Fruit fly (Drosophila melanogaster): Measurements from ENCODE around the gene Ccp84Ad.

Ccp84Ad gene

dm6 chr3R:6723537-6724171 is 31.1 kb downstream of the Ccp84Ad start:
- TF ChIP-seq Pif1A (GFP tag; optimal IDR thresholded peaks at IDR 0.05) (peak; percentile 4), CG15710 (tag; optimal IDR thresholded peaks at IDR 0.05) (no peak), CG12605 (GFP tag; IDR thresholded peaks at IDR 0.05) (no peak), CG9948 (tag; optimal IDR thresholded peaks at IDR 0.05) (no peak), CG8301 (tag; optimal IDR thresholded peaks at IDR 0.05) (no peak), fd96Ca (GFP tag; IDR thresholded peaks at IDR 0.05) (no peak), CG34367 (tag; optimal IDR thresholded peaks at IDR 0.05) (no peak), CG4496 (GFP tag; IDR thresholded peaks at IDR 0.05) (no peak), Snoo (tag; optimal IDR thresholded peaks at IDR 0.05) (no peak), gl (tag; optimal IDR thresholded peaks at IDR 0.05) (no peak), D1 (tag; optimal IDR thresholded peaks at IDR 0.05) (no peak), CG32121 (GFP tag; IDR thresholded peaks at IDR 0.05) (no peak), CG8159 (tag; optimal IDR thresholded peaks at IDR 0.05) (peak; percentile 34), rn (GFP tag; IDR thresholded peaks at IDR 0.05) (no peak), EcR (GFP tag; optimal IDR thresholded peaks at IDR 0.05) (no peak), CG14655 (GFP tag; optimal IDR thresholded peaks at IDR 0.05) (peak; percentile 44), Pif1B (GFP tag; optimal IDR thresholded peaks at IDR 0.05) (no peak), Ets98B (GFP tag; IDR thresholded peaks at IDR 0.05) (no peak)

dm6 chr3R:6726119-6726518 is 33.6 kb downstream of the Ccp84Ad start:
- TF ChIP-seq gl (tag; optimal IDR thresholded peaks at IDR 0.05) (peak; percentile 53), Pif1B (GFP tag; optimal IDR thresholded peaks at IDR 0.05) (no peak)

dm6 chr3R:6735722-6736121 is 43.2 kb downstream of the Ccp84Ad start:
- TF ChIP-seq fd96Ca (GFP tag; IDR thresholded peaks at IDR 0.05), result no peak
- TF ChIP-seq D1 (tag; optimal IDR thresholded peaks at IDR 0.05), result no peak
- no peak for TF ChIP-seq CG12605 (GFP tag; IDR thresholded peaks at IDR 0.05)
- no peak for TF ChIP-seq CG15710 (tag; optimal IDR thresholded peaks at IDR 0.05)
- TF ChIP-seq CG14655 (GFP tag; optimal IDR thresholded peaks at IDR 0.05), result no peak
- TF ChIP-seq rn (GFP tag; IDR thresholded peaks at IDR 0.05), result no peak
- TF ChIP-seq CG13204 (GFP tag; optimal IDR thresholded peaks at IDR 0.05), result no peak
- no peak for TF ChIP-seq CG8159 (tag; optimal IDR thresholded peaks at IDR 0.05)
- no peak for TF ChIP-seq Pif1B (GFP tag; optimal IDR thresholded peaks at IDR 0.05)
- TF ChIP-seq CG8301 (tag; optimal IDR thresholded peaks at IDR 0.05), result no peak
- TF ChIP-seq CG34367 (tag; optimal IDR thresholded peaks at IDR 0.05), result no peak
- TF ChIP-seq Snoo (tag; optimal IDR thresholded peaks at IDR 0.05), result no peak
- no peak for TF ChIP-seq CG4496 (GFP tag; IDR thresholded peaks at IDR 0.05)
- no peak for TF ChIP-seq CG32121 (GFP tag; IDR thresholded peaks at IDR 0.05)
- TF ChIP-seq CG9948 (tag; optimal IDR thresholded peaks at IDR 0.05), result no peak
- TF ChIP-seq Pif1A (GFP tag; optimal IDR thresholded peaks at IDR 0.05), result no peak
- TF ChIP-seq EcR (GFP tag; optimal IDR thresholded peaks at IDR 0.05), result no peak
- TF ChIP-seq gl (tag; optimal IDR thresholded peaks at IDR 0.05), result no peak
- TF ChIP-seq CG17806 (tag; optimal IDR thresholded peaks at IDR 0.05), result no peak
- no peak for TF ChIP-seq Ets98B (GFP tag; IDR thresholded peaks at IDR 0.05)

DNA sequence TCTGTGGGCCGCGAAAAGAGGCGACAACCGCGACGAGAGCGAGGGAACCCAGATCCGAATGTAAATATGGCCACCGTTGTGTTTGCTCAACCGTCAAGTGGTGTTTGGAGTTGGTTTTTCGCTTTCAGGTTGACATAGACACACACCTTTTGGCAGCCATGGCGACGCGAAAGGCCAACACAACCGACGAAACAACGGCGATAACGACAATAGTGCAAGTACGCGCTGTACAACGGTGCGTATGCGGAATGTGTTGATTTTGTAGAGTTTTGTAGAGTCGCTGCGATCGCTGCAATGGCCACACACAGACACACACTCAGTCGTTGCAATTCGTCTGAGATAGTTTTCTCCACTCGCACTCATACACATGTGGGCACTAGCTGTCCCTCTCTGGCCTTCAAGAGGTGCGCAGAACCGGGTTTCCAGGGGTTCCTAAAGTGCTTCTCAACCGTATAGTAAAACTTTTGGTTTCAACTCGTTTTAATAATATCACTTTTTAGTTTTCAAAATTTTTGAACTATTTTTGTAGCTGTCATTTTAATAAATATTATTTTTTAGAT is 48.9 kb downstream of the Ccp84Ad start:
- TF ChIP-seq fd96Ca (GFP tag; IDR thresholded peaks at IDR 0.05) (0 out of 3 replicates have a peak, but pooled peaks have one; percentile 53), Pif1B (GFP tag; optimal IDR thresholded peaks at IDR 0.05) (no peak)

DNA sequence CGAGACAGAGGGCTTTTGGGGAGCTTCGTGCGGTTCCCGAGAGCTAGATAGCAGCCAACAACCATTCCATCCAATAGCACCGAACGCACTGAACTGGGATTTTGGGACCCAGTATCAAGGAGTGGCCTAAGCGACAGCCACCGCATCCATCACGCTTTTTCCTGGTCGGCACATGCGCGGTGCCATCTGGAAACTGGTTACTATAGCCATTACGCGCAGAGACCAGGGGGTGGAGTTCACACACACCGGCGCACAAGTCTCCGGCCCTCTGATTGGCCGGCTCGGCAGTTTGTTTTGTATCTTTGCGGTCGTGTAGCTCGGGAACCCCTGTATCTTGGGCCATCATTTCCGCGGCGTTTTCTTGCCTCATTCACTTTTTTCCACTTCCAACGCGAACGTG is 49.5 kb downstream of the Ccp84Ad start, which contains the start of gene pb:
Gene pb (minus strand): TSS at position 81 of the 400 bp plus-strand sequence.
- TF ChIP-seq D1 (tag; optimal IDR thresholded peaks at IDR 0.05) (no peak), CG34367 (tag; optimal IDR thresholded peaks at IDR 0.05) (no peak), Snoo (tag; optimal IDR thresholded peaks at IDR 0.05) (no peak), Pif1A (GFP tag; optimal IDR thresholded peaks at IDR 0.05) (no peak), Pif1B (GFP tag; optimal IDR thresholded peaks at IDR 0.05) (no peak), fd96Ca (GFP tag; IDR thresholded peaks at IDR 0.05) (peak; percentile 51; the same call in 2 of the 3 replicates), Ets98B (GFP tag; IDR thresholded peaks at IDR 0.05) (no peak), rn (GFP tag; IDR thresholded peaks at IDR 0.05) (no peak), gl (tag; optimal IDR thresholded peaks at IDR 0.05) (no peak), CG8301 (tag; optimal IDR thresholded peaks at IDR 0.05) (no peak), CG12605 (GFP tag; IDR thresholded peaks at IDR 0.05) (no peak), EcR (GFP tag; optimal IDR thresholded peaks at IDR 0.05) (no peak), CG32121 (GFP tag; IDR thresholded peaks at IDR 0.05) (peak; percentile 58)

All from whole organism, pupa.